Fruit fly (Drosophila melanogaster) whole organism, embryonic: Measurements from ENCODE around the gene CG31223.

ENCODE experiments used
- Antp ChIP-seq: fragments of 200-800 bp; sonication (Bioruptor generic); optimal IDR thresholded peaks from 3 replicates; lab custom pipeline; 2016; ENCODE audit warnings: missing biosample characterization, missing genetic modification characterization
- Blimp-1 ChIP-seq: fragments of 200-800 bp; sonication (Bioruptor generic); optimal IDR thresholded peaks from 3 replicates; lab custom pipeline; 2018; ENCODE audit warnings: missing biosample characterization, missing genetic modification characterization, mild to moderate bottlenecking, moderate library complexity, missing genetic modification reagents
- CG10147 ChIP-seq: fragments of 200-800 bp; sonication (Bioruptor generic); optimal IDR thresholded peaks from 2 replicates; lab custom pipeline; 2019; ENCODE audit warnings: missing biosample characterization, mild to moderate bottlenecking, missing genetic modification characterization, moderate library complexity
- CG1024 ChIP-seq: fragments of 200-800 bp; sonication (Bioruptor generic); IDR thresholded peaks from 2 replicates; pipeline ENCODE4 v1.3.6; 2022; ENCODE audit warnings: missing biosample characterization, missing genetic modification characterization
- CG10543 ChIP-seq: fragments of 200-800 bp; sonication (Bioruptor generic); optimal IDR thresholded peaks from 3 replicates; lab custom pipeline; 2017; ENCODE audit warnings: missing biosample characterization, mild to moderate bottlenecking, missing genetic modification characterization, moderate library complexity
- CG10959 ChIP-seq: fragments of 200-800 bp; sonication (Bioruptor generic); IDR thresholded peaks from 2 replicates; pipeline ENCODE4 v1.3.6; 2022; ENCODE audit warnings: missing biosample characterization, missing genetic modification characterization
- CG13287 ChIP-seq: fragments of 200-800 bp; sonication (Bioruptor generic); IDR thresholded peaks from 2 replicates; pipeline ENCODE4 v1.3.6; 2022; ENCODE audit warnings: missing biosample characterization, missing genetic modification characterization; ENCODE audit not compliant: partially characterized antibody
- CG14050 ChIP-seq: fragments of 200-800 bp; sonication (Bioruptor generic); IDR thresholded peaks from 3 replicates; pipeline ENCODE4 v1.3.6; 2022; ENCODE audit warnings: missing biosample characterization, missing genetic modification characterization
- CG15073 ChIP-seq: fragments of 200-800 bp; sonication (Bioruptor generic); optimal IDR thresholded peaks from 2 replicates; lab custom pipeline; 2016; ENCODE audit warnings: missing biosample characterization, missing genetic modification characterization
- CG15479 ChIP-seq: fragments of 200-800 bp; sonication (Bioruptor generic); optimal IDR thresholded peaks from 3 replicates; lab custom pipeline; 2019; ENCODE audit warnings: missing biosample characterization, mild to moderate bottlenecking, missing genetic modification characterization, moderate library complexity
- CG17829 ChIP-seq: fragments of 200-800 bp; optimal IDR thresholded peaks from 2 replicates; lab custom pipeline; 2019; ENCODE audit warnings: missing biosample characterization, mild to moderate bottlenecking, missing genetic modification characterization, moderate library complexity
- CG2678 ChIP-seq: fragments of 200-800 bp; sonication (Bioruptor generic); optimal IDR thresholded peaks from 3 replicates; lab custom pipeline; 2019; ENCODE audit warnings: missing biosample characterization, mild to moderate bottlenecking, missing genetic modification characterization, moderate library complexity
- CG3163 ChIP-seq: fragments of 200-800 bp; sonication (Bioruptor generic); optimal IDR thresholded peaks from 3 replicates; lab custom pipeline; 2016; ENCODE audit warnings: missing biosample characterization, missing genetic modification characterization
- CG33213 ChIP-seq: fragments of 200-800 bp; sonication (Bioruptor generic); optimal IDR thresholded peaks from 3 replicates; lab custom pipeline; 2016; ENCODE audit warnings: missing biosample characterization, missing genetic modification characterization
- CG3847 ChIP-seq: fragments of 200-800 bp; sonication (Bioruptor generic); IDR thresholded peaks from 2 replicates; pipeline ENCODE4 v1.3.6; 2022; ENCODE audit warnings: missing biosample characterization, missing genetic modification characterization
- CG4328 ChIP-seq: fragments of 200-800 bp; sonication (Bioruptor generic); optimal IDR thresholded peaks from 3 replicates; lab custom pipeline; 2017; ENCODE audit warnings: missing biosample characterization, missing genetic modification reagents, missing genetic modification characterization
- CG4404 ChIP-seq: fragments of 200-800 bp; sonication (Bioruptor generic); IDR thresholded peaks from 2 replicates; pipeline ENCODE4 v1.3.6; 2022; ENCODE audit warnings: missing biosample characterization, missing genetic modification characterization
- CG6683 ChIP-seq: fragments of 200-800 bp; sonication (Bioruptor generic); optimal IDR thresholded peaks from 2 replicates; lab custom pipeline; 2017; ENCODE audit warnings: missing biosample characterization, mild to moderate bottlenecking, missing genetic modification characterization, missing genetic modification reagents
- CG7745 ChIP-seq: fragments of 200-800 bp; sonication (Bioruptor generic); optimal IDR thresholded peaks from 2 replicates; lab custom pipeline; 2018; ENCODE audit warnings: missing biosample characterization, mild to moderate bottlenecking, missing genetic modification characterization, moderate library complexity
- CG7928 ChIP-seq: fragments of 200-800 bp; sonication (Bioruptor generic); optimal IDR thresholded peaks from 2 replicates; lab custom pipeline; 2017; ENCODE audit warnings: missing biosample characterization, mild to moderate bottlenecking, missing genetic modification characterization
- CG9437 ChIP-seq: fragments of 200-800 bp; sonication (Bioruptor generic); optimal IDR thresholded peaks from 2 replicates; lab custom pipeline; 2018; ENCODE audit warnings: missing biosample characterization, mild to moderate bottlenecking, missing genetic modification characterization
- CG9932 ChIP-seq: fragments of 200-800 bp; sonication (Bioruptor generic); IDR thresholded peaks from 2 replicates; pipeline ENCODE4 v1.3.6; 2022; ENCODE audit warnings: missing biosample characterization, missing genetic modification characterization
- Dfd ChIP-seq, 2 experiments: fragments of >200 bp; optimal IDR thresholded peaks; 2 replicates each; lab custom pipeline; 2017; ENCODE audit warnings: missing biosample characterization in 2 of 2, missing genetic modification characterization in 2 of 2
- MESR4 ChIP-seq: fragments of 200-800 bp; sonication (Bioruptor generic); optimal IDR thresholded peaks from 2 replicates; lab custom pipeline; 2018; ENCODE audit warnings: missing biosample characterization, mild to moderate bottlenecking, missing genetic modification characterization, moderate library complexity
- NK7.1 ChIP-seq: fragments of 200-800 bp; sonication (Bioruptor generic); optimal IDR thresholded peaks from 3 replicates; lab custom pipeline; 2016; ENCODE audit warnings: missing biosample characterization, missing genetic modification characterization
- Oli ChIP-seq: fragments of 200-800 bp; sonication (Bioruptor generic); optimal IDR thresholded peaks from 2 replicates; lab custom pipeline; 2018; ENCODE audit warnings: missing biosample characterization, mild to moderate bottlenecking, missing genetic modification characterization, moderate library complexity
- Rfx ChIP-seq: fragments of 200-800 bp; sonication (Bioruptor generic); IDR thresholded peaks from 2 replicates; pipeline ENCODE4 v1.3.6; 2022; ENCODE audit warnings: missing biosample characterization, missing genetic modification characterization
- Rx ChIP-seq: fragments of 200-800 bp; sonication (Bioruptor generic); IDR thresholded peaks from 2 replicates; pipeline ENCODE4 v1.3.6; 2022; ENCODE audit warnings: missing biosample characterization, missing genetic modification characterization
- al ChIP-seq: fragments of 200-800 bp; sonication (Bioruptor generic); IDR thresholded peaks from 2 replicates; pipeline ENCODE4 v1.3.6; 2022; ENCODE audit warnings: missing biosample characterization, missing genetic modification characterization
- crp ChIP-seq, 2 experiments: fragments of 200-800 bp; sonication (Bioruptor generic); optimal IDR thresholded peaks; 2 replicates in 1 of 2; 3 replicates in 1 of 2; lab custom pipeline; 2017; ENCODE audit warnings: missing biosample characterization in 2 of 2, missing genetic modification characterization in 2 of 2, mild to moderate bottlenecking in 1 of 2, moderate library complexity in 1 of 2
- dati ChIP-seq: fragments of 200-800 bp; sonication (Bioruptor generic); IDR thresholded peaks from 2 replicates; pipeline ENCODE4 v1.3.6; 2022; ENCODE audit warnings: missing biosample characterization, missing genetic modification characterization
- ftz-f1 ChIP-seq: fragments of 200-800 bp; sonication (Bioruptor generic); optimal IDR thresholded peaks from 2 replicates; lab custom pipeline; 2016; ENCODE audit warnings: missing biosample characterization, missing genetic modification characterization
- h ChIP-seq: fragments of >200 bp; optimal IDR thresholded peaks from 2 replicates; lab custom pipeline; 2017
- hth ChIP-seq: fragments of >200 bp; optimal IDR thresholded peaks from 2 replicates; lab custom pipeline; 2017; ENCODE audit warnings: inconsistent platforms
- jigr1 ChIP-seq: fragments of 200-800 bp; sonication (Bioruptor generic); IDR thresholded peaks from 3 replicates; pipeline ENCODE4 v1.3.6; 2022; ENCODE audit warnings: missing biosample characterization, missing genetic modification characterization
- lov ChIP-seq, 2 experiments: fragments of 200-800 bp in 1 of 2; fragments of >200 bp in 1 of 2; sonication (Bioruptor generic) in 1 of 2; IDR thresholded peaks in 1 of 2; optimal IDR thresholded peaks in 1 of 2; 2 replicates in 1 of 2; 3 replicates in 1 of 2; pipeline versions ENCODE4 v1.3.6 to Lab custom; 2017 to 2022; ENCODE audit warnings: missing biosample characterization in 1 of 2, missing genetic modification characterization in 1 of 2
- mam ChIP-seq: fragments of 200-800 bp; sonication (Bioruptor generic); optimal IDR thresholded peaks from 3 replicates; lab custom pipeline; 2016; ENCODE audit warnings: missing biosample characterization, missing genetic modification characterization
- nom ChIP-seq: fragments of 200-800 bp; sonication (Bioruptor generic); optimal IDR thresholded peaks from 2 replicates; lab custom pipeline; 2017; ENCODE audit warnings: missing biosample characterization, missing genetic modification characterization, mild to moderate bottlenecking, moderate library complexity, missing genetic modification reagents
- otp ChIP-seq: fragments of 200-800 bp; sonication (Bioruptor generic); IDR thresholded peaks from 3 replicates; pipeline ENCODE4, ENCODE4 v1.3.6; 2022; ENCODE audit warnings: missing biosample characterization, missing genetic modification characterization
- pros ChIP-seq: fragments of 200-800 bp; sonication (Bioruptor generic); optimal IDR thresholded peaks from 3 replicates; lab custom pipeline; 2019; ENCODE audit warnings: missing biosample characterization, mild to moderate bottlenecking, missing genetic modification characterization, moderate library complexity
- pzg ChIP-seq: fragments of 200-800 bp; sonication (Bioruptor generic); optimal IDR thresholded peaks from 3 replicates; lab custom pipeline; 2018; ENCODE audit warnings: missing biosample characterization, mild to moderate bottlenecking, missing genetic modification characterization, moderate library complexity
- repo ChIP-seq: fragments of 200-800 bp; sonication (Bioruptor generic); optimal IDR thresholded peaks from 2 replicates; lab custom pipeline; 2016; ENCODE audit warnings: missing biosample characterization, missing genetic modification characterization
- sd ChIP-seq: fragments of 200-800 bp; sonication (Bioruptor generic); optimal IDR thresholded peaks from 3 replicates; lab custom pipeline; 2018; ENCODE audit warnings: missing biosample characterization, mild to moderate bottlenecking, missing genetic modification characterization, moderate library complexity
- sna ChIP-seq: fragments of 200-800 bp; sonication (Bioruptor generic); IDR thresholded peaks from 2 replicates; pipeline ENCODE4 v1.3.6; 2022; ENCODE audit warnings: missing biosample characterization, missing genetic modification characterization; ENCODE audit not compliant: partially characterized antibody
- sqz ChIP-seq: fragments of 200-800 bp; sonication (Bioruptor generic); optimal IDR thresholded peaks from 3 replicates; lab custom pipeline; 2018; ENCODE audit warnings: missing biosample characterization, mild to moderate bottlenecking, missing genetic modification characterization
- twi ChIP-seq: fragments of 200-800 bp; optimal IDR thresholded peaks from 2 replicates; lab custom pipeline; 2019; ENCODE audit warnings: missing biosample characterization, mild to moderate bottlenecking, missing genetic modification characterization, moderate library complexity
- vfl ChIP-seq: fragments of 200-800 bp; sonication (Bioruptor generic); optimal IDR thresholded peaks from 2 replicates; lab custom pipeline; 2016; ENCODE audit warnings: missing biosample characterization, missing genetic modification characterization
- z ChIP-seq: fragments of 200-800 bp; sonication (Bioruptor generic); IDR thresholded peaks from 3 replicates; pipeline ENCODE4 v1.3.6; 2022; ENCODE audit warnings: missing biosample characterization, missing genetic modification characterization
- zfh2 ChIP-seq: fragments of 200-800 bp; sonication (Bioruptor generic); optimal IDR thresholded peaks from 2 replicates; lab custom pipeline; 2016; ENCODE audit warnings: missing biosample characterization, missing genetic modification characterization

The CG31223 gene

dm6 chr3R:20828520-20829415 lies 2.2 kb upstream of the CG31223 start (continued):
- TF ChIP-seq CG1024 (GFP tag; lab: Robert Waterston, UW) (no peak), vfl (GFP tag; lab: Kevin White, UChicago) (no peak), nom (GFP tag; lab: Kevin White, UChicago) (peak; percentile 16), pzg (GFP tag; lab: Kevin White, UChicago) (peak; percentile 4), CG15073 (GFP tag; lab: Kevin White, UChicago) (no peak), CG4404 (no peak), CG2678 (tag; lab: Kevin White, UChicago) (no peak), ftz-f1 (GFP tag; lab: Kevin White, UChicago) (peak; percentile 47), CG6683 (GFP tag; lab: Kevin White, UChicago) (no peak), Dfd (GFP tag; optimal IDR thresholded peaks at IDR 0.05; lab: Kevin White, UChicago) (no peak), otp (0 out of 3 replicates have a peak, but pooled peaks have one; percentile 27), CG33213 (GFP tag; lab: Kevin White, UChicago) (no peak), Rfx (GFP tag; lab: Robert Waterston, UW) (peak; percentile 58), h (lab: Kevin White, UChicago) (no peak), pros (no peak), hth (lab: Kevin White, UChicago) (no peak), CG4328 (GFP tag; lab: Kevin White, UChicago) (no peak), CG3163 (GFP tag; lab: Kevin White, UChicago) (no peak), jigr1 (GFP tag; lab: Robert Waterston, UW) (no peak), CG9437 (GFP tag; lab: Kevin White, UChicago) (no peak), sna (GFP tag; lab: Robert Waterston, UW) (no peak), zfh2 (GFP tag; lab: Kevin White, UChicago) (no peak), sd (tag; lab: Kevin White, UChicago) (peak; percentile 45), CG9932 (GFP tag; lab: Robert Waterston, UW) (peak; percentile 34; the same call in 1 of the 2 replicates), crp (GFP tag; optimal IDR thresholded peaks at IDR 0.05; lab: Kevin White, UChicago) (peak in 1 of 2 experiments; percentile 10), CG10147 (GFP tag; lab: Kevin White, UChicago) (no peak), MESR4 (GFP tag; lab: Kevin White, UChicago) (peak; percentile 4), CG13287 (GFP tag; lab: Robert Waterston, UW) (peak; percentile 11; the same call in 1 of the 2 replicates), Rx (no peak), al (GFP tag; lab: Robert Waterston, UW) (no peak), z (GFP tag; lab: Robert Waterston, UW) (no peak), CG14050 (no peak), sqz (no peak), Blimp-1 (GFP tag; lab: Kevin White, UChicago) (no peak), CG7745 (no peak), dati (no peak), CG10959 (GFP tag; lab: Robert Waterston, UW) (no peak), lov (optimal IDR thresholded peaks at IDR 0.05; lab: Kevin White, UChicago) (no peak), lov (GFP tag; IDR thresholded peaks at IDR 0.05; lab: Robert Waterston, UW) (0 out of 3 replicates have a peak, but pooled peaks have one; percentile 35), Oli (tag; lab: Kevin White, UChicago) (no peak), repo (GFP tag; lab: Kevin White, UChicago) (no peak), twi (peak; percentile 73), CG10543 (peak; percentile 31), CG7928 (no peak), CG17829 (tag; lab: Kevin White, UChicago) (no peak), CG3847 (GFP tag; lab: Robert Waterston, UW) (no peak), CG15479 (GFP tag; lab: Kevin White, UChicago) (peak; percentile 91), Antp (GFP tag; lab: Kevin White, UChicago) (no peak), NK7.1 (GFP tag; lab: Kevin White, UChicago) (no peak), mam (GFP tag; lab: Kevin White, UChicago) (peak; percentile 24)
